Worm (Caenorhabditis elegans) whole organism, young adult: Measurements from ENCODE around the gene T05H10.1.

Experiments used
- C06A6.2 ChIP-seq: fragments of 200-800 bp; sonication (Bioruptor generic); conservative IDR thresholded peaks from 2 replicates; pipeline ENCODE4 v1.3.6; 2022; ENCODE audit warnings: missing genetic modification characterization, missing compliant biosample characterization
- C17E4.6 ChIP-seq: fragments of 200-800 bp; sonication (Bioruptor generic); IDR thresholded peaks from 2 replicates; pipeline ENCODE4 v1.3.6; 2022; ENCODE audit warnings: missing genetic modification reagents, missing genetic modification characterization, missing compliant biosample characterization
- F10E7.11 ChIP-seq: sonication (generic microtip); optimal IDR thresholded peaks from 2 replicates; lab custom pipeline; 2017; ENCODE audit warnings: mild to moderate bottlenecking, missing genetic modification characterization, moderate library complexity, missing compliant biosample characterization
- F33H1.4 ChIP-seq: fragments of 200-800 bp; sonication (Bioruptor generic); IDR thresholded peaks from 2 replicates; pipeline ENCODE4 v1.3.6; 2022; ENCODE audit warnings: missing genetic modification reagents, missing genetic modification characterization, missing compliant biosample characterization
- F55B11.4 ChIP-seq: sonication (generic microtip); optimal IDR thresholded peaks from 2 replicates; lab custom pipeline; 2016; ENCODE audit warnings: missing compliant biosample characterization, missing genetic modification characterization, borderline replicate concordance; ENCODE audit not compliant: insufficient read depth
- F57C9.4 ChIP-seq: sonication (generic microtip); optimal IDR thresholded peaks from 2 replicates; lab custom pipeline; 2017; ENCODE audit warnings: mild to moderate bottlenecking, missing genetic modification characterization, missing compliant biosample characterization
- K12H6.12 ChIP-seq: fragments of 200-800 bp; sonication (Bioruptor generic); optimal IDR thresholded peaks from 2 replicates; lab custom pipeline; 2018; ENCODE audit warnings: mild to moderate bottlenecking, missing genetic modification characterization, missing compliant biosample characterization
- T07F8.4 ChIP-seq: sonication (generic microtip); optimal IDR thresholded peaks from 2 replicates; lab custom pipeline; 2016; ENCODE audit warnings: mild to moderate bottlenecking, missing genetic modification characterization, moderate library complexity, missing compliant biosample characterization
- T26A5.8 ChIP-seq: sonication (generic microtip); optimal IDR thresholded peaks from 2 replicates; lab custom pipeline; 2016; ENCODE audit warnings: missing genetic modification characterization, missing compliant biosample characterization
- Y67H2A.10 ChIP-seq: fragments of 200-800 bp; sonication (Bioruptor generic); conservative IDR thresholded peaks from 2 replicates; pipeline ENCODE4 v1.3.6; 2022; ENCODE audit warnings: missing genetic modification reagents, missing genetic modification characterization, missing compliant biosample characterization
- Y79H2A.3 ChIP-seq: fragments of 200-800 bp; sonication (Bioruptor generic); conservative IDR thresholded peaks from 2 replicates; pipeline ENCODE4 v1.3.6; 2022; ENCODE audit warnings: missing genetic modification reagents, missing genetic modification characterization, missing compliant biosample characterization
- Y95B8A.8 ChIP-seq: fragments of 200-800 bp; sonication (Bioruptor generic); IDR thresholded peaks from 2 replicates; pipeline ENCODE4 v1.3.6; 2022; ENCODE audit warnings: missing genetic modification reagents, missing genetic modification characterization, missing compliant biosample characterization
- ama-1 ChIP-seq, 3 experiments: fragments of 150-350 bp in 1 of 3; sonication (generic microtip) in 2 of 3; optimal IDR thresholded peaks; 2 replicates each; lab custom pipeline; 2014 to 2018; ENCODE audit warnings: missing biosample characterization in 2 of 3, missing genetic modification characterization in 2 of 3, missing genetic modification reagents in 2 of 3
- aptf-3 ChIP-seq: fragments of 200-800 bp; sonication (Bioruptor generic); IDR thresholded peaks from 2 replicates; pipeline ENCODE4 v1.3.6; 2022; ENCODE audit warnings: missing genetic modification characterization, missing compliant biosample characterization
- atf-7 ChIP-seq: sonication (generic microtip); optimal IDR thresholded peaks from 2 replicates; lab custom pipeline; 2017; ENCODE audit warnings: mild to moderate bottlenecking, missing genetic modification characterization, missing compliant biosample characterization
- attf-3 ChIP-seq: fragments of 200-800 bp; sonication (Bioruptor generic); conservative IDR thresholded peaks from 2 replicates; pipeline ENCODE4 v1.3.6; 2022; ENCODE audit warnings: missing genetic modification reagents, missing genetic modification characterization, missing compliant biosample characterization
- bed-1 ChIP-seq: fragments of 200-800 bp; sonication (Bioruptor generic); IDR thresholded peaks from 2 replicates; pipeline ENCODE4 v1.3.6; 2022; ENCODE audit warnings: missing genetic modification reagents, missing genetic modification characterization, missing compliant biosample characterization
- ceh-100 ChIP-seq: fragments of 200-800 bp; sonication (Bioruptor generic); IDR thresholded peaks from 2 replicates; pipeline ENCODE4 v1.3.6; 2022; ENCODE audit warnings: missing genetic modification reagents, missing genetic modification characterization, missing compliant biosample characterization
- ceh-27 ChIP-seq: fragments of 200-800 bp; sonication (Bioruptor generic); optimal IDR thresholded peaks from 2 replicates; lab custom pipeline; 2018; ENCODE audit warnings: mild to moderate bottlenecking, missing genetic modification characterization, moderate library complexity, missing compliant biosample characterization
- chd-7 ChIP-seq: sonication (generic microtip); optimal IDR thresholded peaks from 2 replicates; lab custom pipeline; 2016; ENCODE audit warnings: mild to moderate bottlenecking, missing genetic modification characterization, moderate library complexity, missing compliant biosample characterization
- dpl-1 ChIP-seq: fragments of 150-350 bp; optimal IDR thresholded peaks from 2 replicates; lab custom pipeline; 2014; ENCODE audit warnings: missing biosample characterization, missing genetic modification reagents, missing genetic modification characterization
- efl-1 ChIP-seq: fragments of 150-350 bp; optimal IDR thresholded peaks from 2 replicates; lab custom pipeline; 2014; ENCODE audit warnings: missing biosample characterization, missing genetic modification reagents, missing genetic modification characterization
- egl-18 ChIP-seq: fragments of 200-800 bp; sonication (Bioruptor generic); IDR thresholded peaks from 2 replicates; pipeline ENCODE4 v1.3.6; 2022; ENCODE audit warnings: missing genetic modification reagents, missing genetic modification characterization, missing compliant biosample characterization
- ekl-4 ChIP-seq: fragments of 200-800 bp; sonication (Bioruptor generic); IDR thresholded peaks from 2 replicates; pipeline ENCODE4 v1.3.6; 2022; ENCODE audit warnings: missing genetic modification reagents, missing genetic modification characterization, missing compliant biosample characterization
- ets-4 ChIP-seq: fragments of 200-800 bp; sonication (Bioruptor generic); optimal IDR thresholded peaks from 2 replicates; lab custom pipeline; 2018; ENCODE audit warnings: mild to moderate bottlenecking, missing genetic modification characterization, missing compliant biosample characterization
- hlh-12 ChIP-seq: sonication (generic microtip); optimal IDR thresholded peaks from 2 replicates; lab custom pipeline; 2016; ENCODE audit warnings: missing genetic modification characterization, missing compliant biosample characterization
- hmg-1.2 ChIP-seq: fragments of 200-800 bp; sonication (Bioruptor generic); IDR thresholded peaks from 2 replicates; pipeline ENCODE4 v1.3.6; 2022; ENCODE audit warnings: missing genetic modification reagents, missing genetic modification characterization, missing compliant biosample characterization
- hsf-1 ChIP-seq: fragments of 200-800 bp; sonication (Bioruptor generic); IDR thresholded peaks from 2 replicates; pipeline ENCODE4 v1.3.6; 2022; ENCODE audit warnings: missing genetic modification reagents, missing genetic modification characterization, missing compliant biosample characterization
- let-526 ChIP-seq: fragments of 200-800 bp; sonication (Bioruptor generic); IDR thresholded peaks from 2 replicates; pipeline ENCODE4 v1.3.6; 2022; ENCODE audit warnings: missing genetic modification reagents, missing genetic modification characterization, missing compliant biosample characterization
- let-607 ChIP-seq, 2 experiments: fragments of 200-800 bp in 1 of 2; sonication (Bioruptor generic) in 1 of 2; sonication (generic microtip) in 1 of 2; optimal IDR thresholded peaks; 2 replicates each; lab custom pipeline; 2016 to 2018; ENCODE audit warnings: mild to moderate bottlenecking in 2 of 2, missing compliant biosample characterization in 2 of 2, missing genetic modification characterization in 2 of 2, moderate library complexity in 2 of 2, missing genotype in 1 of 2
- lin-35 ChIP-seq, 3 experiments: fragments of 150-350 bp in 2 of 3; sonication (generic microtip) in 1 of 3; optimal IDR thresholded peaks; 2 replicates each; lab custom pipeline; 2014 to 2018; ENCODE audit warnings: missing biosample characterization in 3 of 3, missing genetic modification characterization in 3 of 3, missing genetic modification reagents in 3 of 3
- lin-40 ChIP-seq: sonication (generic microtip); optimal IDR thresholded peaks from 2 replicates; lab custom pipeline; 2016; ENCODE audit warnings: missing genetic modification characterization, mild to moderate bottlenecking, missing compliant biosample characterization, missing genotype, missing genetic modification reagents
- lin-54 ChIP-seq: fragments of 200-800 bp; sonication (Bioruptor generic); optimal IDR thresholded peaks from 2 replicates; lab custom pipeline; 2018; ENCODE audit warnings: mild to moderate bottlenecking, missing genetic modification characterization, missing compliant biosample characterization
- lsy-27 ChIP-seq: sonication (generic microtip); optimal IDR thresholded peaks from 2 replicates; lab custom pipeline; 2017; ENCODE audit warnings: missing genetic modification characterization, mild to moderate bottlenecking, missing compliant biosample characterization, antibody characterized with exemption, missing genotype, borderline replicate concordance; ENCODE audit not compliant: insufficient read depth
- madf-6 ChIP-seq: fragments of 200-800 bp; sonication (Bioruptor generic); IDR thresholded peaks from 2 replicates; pipeline ENCODE4 v1.3.6; 2022; ENCODE audit warnings: missing genetic modification reagents, missing genetic modification characterization, missing compliant biosample characterization
- madf-8 ChIP-seq: fragments of 200-800 bp; sonication (Bioruptor generic); conservative IDR thresholded peaks from 2 replicates; pipeline ENCODE4 v1.3.6; 2022; ENCODE audit warnings: missing genetic modification reagents, missing genetic modification characterization, missing compliant biosample characterization
- nhr-120 ChIP-seq: fragments of 200-800 bp; sonication (Bioruptor generic); IDR thresholded peaks from 2 replicates; pipeline ENCODE4 v1.3.6; 2022; ENCODE audit warnings: missing genetic modification characterization, missing compliant biosample characterization
- nhr-80 ChIP-seq: sonication (generic microtip); optimal IDR thresholded peaks from 2 replicates; lab custom pipeline; 2016; ENCODE audit warnings: missing genetic modification characterization, missing compliant biosample characterization
- nhr-90 ChIP-seq: sonication (generic microtip); optimal IDR thresholded peaks from 2 replicates; lab custom pipeline; 2016; ENCODE audit warnings: missing genotype, mild to moderate bottlenecking, missing genetic modification characterization, missing compliant biosample characterization
- pbrm-1 ChIP-seq: fragments of 200-800 bp; sonication (Bioruptor generic); IDR thresholded peaks from 2 replicates; pipeline ENCODE4 v1.3.6; 2022; ENCODE audit warnings: missing genetic modification reagents, missing genetic modification characterization, missing compliant biosample characterization
- rcor-1 ChIP-seq: fragments of 200-800 bp; sonication (Bioruptor generic); IDR thresholded peaks from 2 replicates; pipeline ENCODE4 v1.3.6; 2022; ENCODE audit warnings: missing genetic modification reagents, missing genetic modification characterization, missing compliant biosample characterization
- repo-1 ChIP-seq: sonication (generic microtip); optimal IDR thresholded peaks from 2 replicates; lab custom pipeline; 2017; ENCODE audit warnings: mild to moderate bottlenecking, missing genetic modification characterization, missing compliant biosample characterization
- sdz-38 ChIP-seq: sonication (generic microtip); optimal IDR thresholded peaks from 2 replicates; lab custom pipeline; 2016; ENCODE audit warnings: missing genotype, missing genetic modification characterization, missing compliant biosample characterization
- snpc-3.4 ChIP-seq: sonication (generic microtip); optimal IDR thresholded peaks from 2 replicates; lab custom pipeline; 2017; ENCODE audit warnings: missing genetic modification characterization, mild to moderate bottlenecking, missing compliant biosample characterization, antibody characterized with exemption, moderate library complexity, missing genotype, missing genetic modification reagents
- xnd-1 ChIP-seq: sonication (generic microtip); optimal IDR thresholded peaks from 2 replicates; lab custom pipeline; 2016; ENCODE audit warnings: missing genotype, missing genetic modification reagents, missing genetic modification characterization, missing compliant biosample characterization
- zfh-2 ChIP-seq: fragments of 200-800 bp; sonication (Bioruptor generic); conservative IDR thresholded peaks from 2 replicates; pipeline ENCODE4 v1.3.6; 2022; ENCODE audit warnings: missing genetic modification reagents, missing genetic modification characterization, missing compliant biosample characterization
- zim-3 ChIP-seq: sonication (generic microtip); optimal IDR thresholded peaks from 2 replicates; lab custom pipeline; 2017; ENCODE audit warnings: mild to moderate bottlenecking, missing genetic modification characterization, moderate library complexity, missing compliant biosample characterization
- ztf-26 ChIP-seq: sonication (generic microtip); optimal IDR thresholded peaks from 2 replicates; lab custom pipeline; 2017; ENCODE audit warnings: missing genetic modification characterization, missing compliant biosample characterization

The T05H10.1 gene

ce11 chrII:8075324-8075810, 33.0 kb downstream of the T05H10.1 start, which contains the start of gene K02C4.2 (continued):
- TF ChIP-seq ekl-4 (peak; percentile 74), F10E7.11 (tag; lab: Kevin White, UChicago) (no peak), F55B11.4 (tag; lab: Kevin White, UChicago) (no peak), let-607 (tag; optimal IDR thresholded peaks at IDR 0.05; lab: Kevin White, UChicago) (peak; percentile 61 to 72), F33H1.4 (GFP tag; lab: Robert Waterston, UW) (peak; percentile 28; the same call in 1 of the 2 replicates), Y67H2A.10 (GFP tag; lab: Robert Waterston, UW) (no peak), lin-35 (GFP tag; optimal IDR thresholded peaks at IDR 0.05; lab: Kevin White, UChicago) (peak in 1 of 3 experiments; percentile 72), madf-8 (GFP tag; lab: Robert Waterston, UW) (no peak), bed-1 (GFP tag; lab: Robert Waterston, UW) (no peak), snpc-3.4 (tag; lab: Kevin White, UChicago) (peak; percentile 82), egl-18 (GFP tag; lab: Robert Waterston, UW) (no peak), F57C9.4 (tag; lab: Kevin White, UChicago) (peak; percentile 1), hmg-1.2 (GFP tag; lab: Robert Waterston, UW) (peak; percentile 58), Y95B8A.8 (GFP tag; lab: Robert Waterston, UW) (no peak), sdz-38 (tag; lab: Kevin White, UChicago) (no peak), T26A5.8 (tag; lab: Kevin White, UChicago) (no peak), pbrm-1 (GFP tag; lab: Robert Waterston, UW) (peak; percentile 66; the same call in 1 of the 2 replicates), dpl-1 (GFP tag; lab: Kevin White, UChicago) (peak; percentile 37), hlh-12 (tag; lab: Kevin White, UChicago) (peak; percentile 34), lin-40 (tag; lab: Kevin White, UChicago) (peak; percentile 69), ets-4 (peak; percentile 79), K12H6.12 (tag; lab: Kevin White, UChicago) (peak; percentile 73), atf-7 (peak; percentile 59), lin-54 (peak; percentile 76), efl-1 (no peak), chd-7 (tag; lab: Kevin White, UChicago) (peak; percentile 90), hsf-1 (GFP tag; lab: Robert Waterston, UW) (0 out of 2 replicates have a peak, but pooled peaks have one; percentile 50), let-526 (GFP tag; lab: Robert Waterston, UW) (peak; percentile 58; the same call in 1 of the 2 replicates), xnd-1 (tag; lab: Kevin White, UChicago) (peak; percentile 17), C17E4.6 (GFP tag; lab: Robert Waterston, UW) (no peak), zfh-2 (GFP tag; lab: Robert Waterston, UW) (no peak), T07F8.4 (tag; lab: Kevin White, UChicago) (peak; percentile 77), aptf-3 (peak; percentile 84; the same call in 1 of the 2 replicates), madf-6 (peak; percentile 72), ztf-26 (peak; percentile 79), C06A6.2 (GFP tag; lab: Robert Waterston, UW) (peak; percentile 55; the same call in 1 of the 2 replicates), ama-1 (optimal IDR thresholded peaks at IDR 0.05; lab: Kevin White, UChicago) (no peak), ama-1 (GFP tag; optimal IDR thresholded peaks at IDR 0.05; lab: Kevin White, UChicago) (peak in 1 of 2 experiments; percentile 81), attf-3 (GFP tag; lab: Robert Waterston, UW) (no peak; the same call in 1 of the 2 replicates), nhr-90 (peak; percentile 91), Y79H2A.3 (GFP tag; lab: Robert Waterston, UW) (no peak; the same call in 1 of the 2 replicates), repo-1 (tag; lab: Kevin White, UChicago) (peak; percentile 87), ceh-27 (peak; percentile 93), nhr-80 (tag; lab: Kevin White, UChicago) (peak; percentile 80), ceh-100 (peak; percentile 43), lsy-27 (no peak), nhr-120 (GFP tag; lab: Robert Waterston, UW) (no peak), rcor-1 (GFP tag; lab: Robert Waterston, UW) (peak; percentile 77), zim-3 (tag; lab: Kevin White, UChicago) (peak; percentile 89)
